Fruit fly (Drosophila melanogaster) whole organism, wandering third instar larva: ENCODE data around the gene CG17078.
A peak's percentile ranks its signal among the peaks of the same experiment; 100 is the strongest.

ENCODE experiments used
- Abd-B ChIP-seq: fragments of >200 bp; optimal IDR thresholded peaks from 2 replicates; lab custom pipeline; 2017; ENCODE audit warnings: missing biosample characterization, missing genetic modification characterization
- CG32264 ChIP-seq: fragments of 200-800 bp; sonication (Bioruptor generic); optimal IDR thresholded peaks from 2 replicates; lab custom pipeline; 2016; ENCODE audit warnings: missing biosample characterization, missing genetic modification characterization
- CG9705 ChIP-seq: fragments of 200-800 bp; sonication (Bioruptor generic); optimal IDR thresholded peaks from 2 replicates; lab custom pipeline; 2018; ENCODE audit warnings: missing biosample characterization, mild to moderate bottlenecking, missing genetic modification characterization
- CrebA ChIP-seq: fragments of 200-800 bp; sonication (Bioruptor generic); optimal IDR thresholded peaks from 2 replicates; lab custom pipeline; 2016; ENCODE audit warnings: missing biosample characterization, mild to moderate bottlenecking, missing genetic modification characterization, borderline replicate concordance
- Dif ChIP-seq: fragments of 200-275, 200-300 bp; sonication (Bioruptor generic); optimal IDR thresholded peaks from 2 replicates; lab custom pipeline; 2018; ENCODE audit warnings: missing biosample characterization, missing genetic modification characterization; ENCODE audit not compliant: partially characterized antibody
- HLH106 ChIP-seq: fragments of 200-800 bp; optimal IDR thresholded peaks from 3 replicates; lab custom pipeline; 2019; ENCODE audit warnings: missing biosample characterization, mild to moderate bottlenecking, missing genetic modification characterization, moderate library complexity
- Hnf4 ChIP-seq: fragments of 200-800 bp; sonication (Bioruptor generic); optimal IDR thresholded peaks from 2 replicates; lab custom pipeline; 2016; ENCODE audit warnings: missing biosample characterization, mild to moderate bottlenecking, missing genetic modification characterization
- Hr78 ChIP-seq: fragments of >200 bp; optimal IDR thresholded peaks from 2 replicates; lab custom pipeline; 2017; ENCODE audit warnings: missing biosample characterization, missing genetic modification characterization
- Hr83 ChIP-seq: fragments of 200-300 bp; sonication (Bioruptor generic); optimal IDR thresholded peaks from 2 replicates; lab custom pipeline; 2016; ENCODE audit warnings: missing biosample characterization, mild to moderate bottlenecking, missing genetic modification characterization, moderate library complexity; ENCODE audit not compliant: poor library complexity, severe bottlenecking
- Jra ChIP-seq: sonication (Bioruptor generic); optimal IDR thresholded peaks from 2 replicates; lab custom pipeline; 2016; ENCODE audit warnings: missing biosample characterization, missing genetic modification characterization
- Mio ChIP-seq: sonication (Bioruptor generic); optimal IDR thresholded peaks from 2 replicates; lab custom pipeline; 2016; ENCODE audit warnings: missing biosample characterization, missing genetic modification characterization
- Myc ChIP-seq: fragments of >200 bp; optimal IDR thresholded peaks from 2 replicates; lab custom pipeline; 2017
- N ChIP-seq: fragments of >200 bp; optimal IDR thresholded peaks from 2 replicates; lab custom pipeline; 2018; ENCODE audit warnings: missing biosample characterization, missing external identifiers, missing genetic modification characterization
- OdsH ChIP-seq: fragments of 200-800 bp; sonication (Bioruptor generic); optimal IDR thresholded peaks from 2 replicates; lab custom pipeline; 2016; ENCODE audit warnings: missing biosample characterization, mild to moderate bottlenecking, missing genetic modification characterization
- Rel ChIP-seq, 2 experiments: fragments of 200-800 bp; sonication (Bioruptor generic) in 1 of 2; optimal IDR thresholded peaks; 2 replicates in 1 of 2; 3 replicates in 1 of 2; lab custom pipeline; 2016 to 2019; ENCODE audit warnings: mild to moderate bottlenecking in 2 of 2, missing biosample characterization in 2 of 2, missing genetic modification characterization in 2 of 2, moderate library complexity in 1 of 2
- Sp1 ChIP-seq: fragments of 200-800 bp; sonication (Bioruptor generic); optimal IDR thresholded peaks from 3 replicates; lab custom pipeline; 2019; ENCODE audit warnings: missing biosample characterization, mild to moderate bottlenecking, missing genetic modification characterization, moderate library complexity
- br ChIP-seq: fragments of 200-800 bp; sonication (Bioruptor generic); optimal IDR thresholded peaks from 2 replicates; lab custom pipeline; 2016; ENCODE audit warnings: missing biosample characterization, missing genetic modification characterization
- brk ChIP-seq: fragments of 200-800 bp; sonication (Bioruptor generic); optimal IDR thresholded peaks from 2 replicates; lab custom pipeline; 2016; ENCODE audit warnings: missing biosample characterization, mild to moderate bottlenecking, missing genetic modification characterization
- dmrt93B ChIP-seq: fragments of 200-800 bp; sonication (Bioruptor generic); optimal IDR thresholded peaks from 2 replicates; lab custom pipeline; 2018; ENCODE audit warnings: missing biosample characterization, mild to moderate bottlenecking, missing genetic modification characterization
- dsf ChIP-seq: sonication (Bioruptor generic); optimal IDR thresholded peaks from 2 replicates; lab custom pipeline; 2016; ENCODE audit warnings: missing biosample characterization, missing genetic modification characterization, borderline replicate concordance
- ey ChIP-seq: fragments of 200-800 bp; sonication (Bioruptor generic); optimal IDR thresholded peaks from 2 replicates; lab custom pipeline; 2016; ENCODE audit warnings: missing biosample characterization, missing genetic modification characterization
- foxo ChIP-seq, 2 experiments: fragments of 200-800 bp; sonication (Bioruptor generic); optimal IDR thresholded peaks; 2 replicates in 1 of 2; 3 replicates in 1 of 2; lab custom pipeline; 2016 to 2017; ENCODE audit warnings: missing biosample characterization in 2 of 2, missing genetic modification characterization in 2 of 2
- fru ChIP-seq: fragments of 200-800 bp; sonication (Bioruptor generic); optimal IDR thresholded peaks from 3 replicates; lab custom pipeline; 2016; ENCODE audit warnings: missing biosample characterization, mild to moderate bottlenecking, missing genetic modification characterization
- h ChIP-seq: fragments of 200-800 bp; sonication (Bioruptor generic); optimal IDR thresholded peaks from 3 replicates; lab custom pipeline; 2016; ENCODE audit warnings: missing biosample characterization, mild to moderate bottlenecking, missing genetic modification characterization
- jim ChIP-seq: fragments of 175-275, 200-325 bp; sonication (Bioruptor generic); optimal IDR thresholded peaks from 2 replicates; lab custom pipeline; 2016; ENCODE audit warnings: missing biosample characterization, mild to moderate bottlenecking, missing genetic modification characterization
- lola ChIP-seq: fragments of >200 bp; optimal IDR thresholded peaks from 2 replicates; lab custom pipeline; 2017; ENCODE audit warnings: missing biosample characterization, missing genetic modification characterization
- pan ChIP-seq: fragments of >200 bp; optimal IDR thresholded peaks from 2 replicates; lab custom pipeline; 2017
- psq ChIP-seq: fragments of 200-800 bp; sonication (Bioruptor generic); optimal IDR thresholded peaks from 3 replicates; lab custom pipeline; 2017; ENCODE audit warnings: missing biosample characterization, mild to moderate bottlenecking, missing genetic modification characterization, moderate library complexity
- rgr ChIP-seq: fragments of 200-800 bp; sonication (Bioruptor generic); optimal IDR thresholded peaks from 3 replicates; lab custom pipeline; 2016; ENCODE audit warnings: missing biosample characterization, mild to moderate bottlenecking, missing genetic modification characterization
- sage ChIP-seq: fragments of 200-800 bp; sonication (Bioruptor generic); optimal IDR thresholded peaks from 2 replicates; lab custom pipeline; 2016; ENCODE audit warnings: missing biosample characterization, mild to moderate bottlenecking, missing genetic modification characterization
- sv ChIP-seq: fragments of 200-800 bp; sonication (Bioruptor generic); optimal IDR thresholded peaks from 3 replicates; lab custom pipeline; 2016; ENCODE audit warnings: missing biosample characterization, missing genetic modification characterization
- tai ChIP-seq: sonication (Bioruptor generic); optimal IDR thresholded peaks from 2 replicates; lab custom pipeline; 2016; ENCODE audit warnings: missing biosample characterization, missing genetic modification characterization
- usp ChIP-seq: fragments of >200 bp; optimal IDR thresholded peaks from 2 replicates; lab custom pipeline; 2017; ENCODE audit warnings: missing biosample characterization, missing genetic modification characterization
- woc ChIP-seq: sonication (Bioruptor generic); optimal IDR thresholded peaks from 2 replicates; lab custom pipeline; 2016; ENCODE audit warnings: missing biosample characterization, mild to moderate bottlenecking, missing genetic modification characterization

Gene CG17078

DNA sequence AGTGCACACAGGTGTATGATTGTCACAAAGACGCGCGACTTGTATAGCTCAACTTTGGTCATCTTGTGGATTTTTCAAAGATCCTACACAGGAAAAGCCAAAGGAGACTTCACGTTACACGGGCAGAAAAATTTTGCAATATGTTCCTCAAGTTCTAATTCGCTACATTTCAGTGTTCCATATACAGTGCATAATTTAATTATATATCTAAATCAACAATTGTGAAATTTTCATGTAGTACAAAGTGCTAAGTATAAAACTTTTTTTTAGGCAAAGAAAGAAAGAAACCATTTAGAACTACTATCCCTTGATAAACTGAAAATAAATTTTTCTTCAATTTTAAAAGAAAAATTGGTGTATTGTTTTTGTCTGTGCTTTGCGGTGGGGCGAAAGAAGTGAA, 12.9 kb upstream of the CG17078 start:
- TF ChIP-seq pan (lab: Kevin White, UChicago) (no peak), Myc (lab: Kevin White, UChicago) (no peak), Hnf4 (GFP tag; lab: Kevin White, UChicago) (no peak)
- TF ChIP-seq, all 38 proteins: peak for 0

DNA sequence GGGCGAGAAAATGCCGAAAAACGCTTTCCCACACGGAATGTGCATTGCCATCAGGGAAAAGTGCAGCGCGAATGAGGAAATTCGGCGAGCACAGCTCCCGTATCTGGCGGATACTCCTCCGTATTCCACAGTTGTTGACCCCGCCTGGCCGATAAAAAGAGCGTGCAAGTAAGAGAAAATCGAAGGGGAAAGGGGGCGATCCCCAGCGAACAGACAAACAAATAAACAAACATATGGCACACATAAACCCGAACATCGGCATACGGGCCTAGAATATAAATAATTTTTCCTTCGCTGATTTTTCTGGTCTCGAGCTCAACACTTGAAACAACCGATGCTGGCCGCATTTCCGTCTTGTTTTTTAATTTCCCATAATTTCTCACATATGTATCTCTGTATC, 12.3 kb upstream of the CG17078 start:
- no peak for TF ChIP-seq psq (GFP tag; lab: Kevin White, UChicago)
- no peak for TF ChIP-seq usp
- no peak for TF ChIP-seq br (GFP tag; lab: Kevin White, UChicago)

- TF ChIP-seq lola (GFP tag; lab: Kevin White, UChicago) (no peak), Hnf4 (GFP tag; lab: Kevin White, UChicago) (no peak), ey (GFP tag; lab: Kevin White, UChicago) (no peak), OdsH (GFP tag; lab: Kevin White, UChicago) (no peak), Dif (no peak), sage (GFP tag; lab: Kevin White, UChicago) (no peak), woc (no peak), dsf (GFP tag; lab: Kevin White, UChicago) (no peak), CG32264 (GFP tag; lab: Kevin White, UChicago) (no peak), br (GFP tag; lab: Kevin White, UChicago) (no peak), Jra (GFP tag; lab: Kevin White, UChicago) (no peak), Abd-B (no peak), brk (GFP tag; lab: Kevin White, UChicago) (no peak), Hr83 (GFP tag; lab: Kevin White, UChicago) (no peak), usp (no peak), jim (no peak), rgr (GFP tag; lab: Kevin White, UChicago) (no peak), fru (no peak), Myc (lab: Kevin White, UChicago) (no peak)
Observed at dm6 chr2L:289044-289443, 11.0 kb upstream of the CG17078 start, which contains the start of gene Amnionless. Amnionless (minus strand) TSS chr2L:289144.

- TF ChIP-seq rgr (GFP tag; lab: Kevin White, UChicago): peak; percentile 97
- peak; percentile 58 for TF ChIP-seq CG9705 (GFP tag; lab: Kevin White, UChicago)
- TF ChIP-seq CG32264 (GFP tag; lab: Kevin White, UChicago): peak; percentile 63
- no peak for TF ChIP-seq N (GFP tag; lab: Kevin White, UChicago)
- no peak for TF ChIP-seq Hr78
- TF ChIP-seq woc: peak; percentile 84
- TF ChIP-seq HLH106 (tag; lab: Kevin White, UChicago): peak; percentile 79
- TF ChIP-seq lola (GFP tag; lab: Kevin White, UChicago): no peak
- no peak for TF ChIP-seq CrebA (GFP tag; lab: Kevin White, UChicago)
- TF ChIP-seq ey (GFP tag; lab: Kevin White, UChicago): peak; percentile 90
- TF ChIP-seq Sp1 (GFP tag; lab: Kevin White, UChicago): peak; percentile 83
- TF ChIP-seq sage (GFP tag; lab: Kevin White, UChicago): peak; percentile 69
- TF ChIP-seq jim: peak; percentile 13
- peak; percentile 93 for TF ChIP-seq psq (GFP tag; lab: Kevin White, UChicago)
- TF ChIP-seq dmrt93B: peak; percentile 55
- TF ChIP-seq br (GFP tag; lab: Kevin White, UChicago): peak; percentile 92
- no peak for TF ChIP-seq tai (GFP tag; lab: Kevin White, UChicago)
- peak; percentile 95 for TF ChIP-seq h (GFP tag; lab: Kevin White, UChicago)
- peak; percentile 91 for TF ChIP-seq OdsH (GFP tag; lab: Kevin White, UChicago)
- no peak for TF ChIP-seq usp
- TF ChIP-seq fru: peak; percentile 90
- TF ChIP-seq sv (GFP tag; lab: Kevin White, UChicago): peak; percentile 36
- TF ChIP-seq dsf (GFP tag; lab: Kevin White, UChicago): peak; percentile 16
- TF ChIP-seq Jra (GFP tag; lab: Kevin White, UChicago): peak; percentile 81
- peak; percentile 98 for TF ChIP-seq Hnf4 (GFP tag; lab: Kevin White, UChicago)
- peak; percentile 66 for TF ChIP-seq Mio (GFP tag; lab: Kevin White, UChicago)
- peak; percentile 70 to 96 for TF ChIP-seq foxo (GFP tag; optimal IDR thresholded peaks at IDR 0.05; lab: Kevin White, UChicago)
- TF ChIP-seq pan (lab: Kevin White, UChicago): no peak
- peak; percentile 98 for TF ChIP-seq Hr83 (GFP tag; lab: Kevin White, UChicago)
- peak; percentile 52 for TF ChIP-seq Rel (GFP tag; optimal IDR thresholded peaks at IDR 0.05; lab: Kevin White, UChicago)
- peak; percentile 74 for TF ChIP-seq Rel (tag; optimal IDR thresholded peaks at IDR 0.05; lab: Kevin White, UChicago)
- TF ChIP-seq, all 38 proteins: peak for 23
Observed at dm6 chr2L:286421-286820, 8.4 kb upstream of the CG17078 start.
